Worm (Caenorhabditis elegans) whole organism, L4 larva: ENCODE data around the gene tag-196.

Experiments used
- F10B5.3 ChIP-seq: sonication (generic microtip); optimal IDR thresholded peaks from 2 replicates; lab custom pipeline; 2016; ENCODE audit warnings: mild to moderate bottlenecking, missing genetic modification characterization, missing compliant biosample characterization
- Y105C5A.15 ChIP-seq: fragments of 200-800 bp; sonication (Bioruptor generic); IDR thresholded peaks from 2 replicates; pipeline ENCODE4 v1.3.6; 2022; ENCODE audit warnings: missing genetic modification characterization, missing compliant biosample characterization
- ZK337.2 ChIP-seq: fragments of 200-800 bp; sonication (Bioruptor generic); IDR thresholded peaks from 2 replicates; pipeline ENCODE4 v1.3.6; 2022; ENCODE audit warnings: missing genetic modification reagents, missing genetic modification characterization, missing compliant biosample characterization
- ZK546.5 ChIP-seq, 2 experiments: sonication (generic microtip); optimal IDR thresholded peaks; 2 replicates each; lab custom pipeline; 2017; ENCODE audit warnings: missing biosample characterization in 2 of 2, missing genetic modification characterization in 2 of 2
- ama-1 ChIP-seq: fragments of 150-350 bp; optimal IDR thresholded peaks from 2 replicates; lab custom pipeline; 2014; ENCODE audit warnings: inconsistent platforms, mixed read lengths
- arid-1 ChIP-seq: fragments of 200-800 bp; sonication (Bioruptor generic); conservative IDR thresholded peaks from 2 replicates; pipeline ENCODE4 v1.3.6; 2022; ENCODE audit warnings: missing genetic modification reagents, missing genetic modification characterization, missing compliant biosample characterization
- attf-4 ChIP-seq: sonication (generic microtip); optimal IDR thresholded peaks from 3 replicates; lab custom pipeline; 2017; ENCODE audit warnings: missing biosample characterization, missing genetic modification characterization
- ceh-20 ChIP-seq: fragments of 200-800 bp; sonication (Bioruptor generic); IDR thresholded peaks from 2 replicates; pipeline ENCODE4 v1.3.6; 2022; ENCODE audit warnings: missing genetic modification reagents, missing genetic modification characterization, missing compliant biosample characterization
- ceh-44 ChIP-seq: fragments of 200-800 bp; sonication (Bioruptor generic); IDR thresholded peaks from 2 replicates; pipeline ENCODE4 v1.3.6; 2022; ENCODE audit warnings: missing genetic modification reagents, missing genetic modification characterization, missing compliant biosample characterization
- ceh-82 ChIP-seq: sonication (generic microtip); optimal IDR thresholded peaks from 2 replicates; lab custom pipeline; 2017; ENCODE audit warnings: missing biosample characterization, missing genetic modification characterization
- ces-1 ChIP-seq: fragments of 150-350 bp; sonication (generic microtip); optimal IDR thresholded peaks from 4 replicates; lab custom pipeline; 2014; ENCODE audit warnings: missing biosample characterization, missing genetic modification reagents, missing genetic modification characterization
- cey-2 ChIP-seq: sonication (generic microtip); optimal IDR thresholded peaks from 3 replicates; lab custom pipeline; 2017; ENCODE audit warnings: missing genetic modification characterization, mild to moderate bottlenecking, missing compliant biosample characterization, antibody characterized with exemption, borderline replicate concordance; ENCODE audit not compliant: insufficient read depth
- ctbp-1 ChIP-seq: fragments of 200-800 bp; sonication (Bioruptor generic); IDR thresholded peaks from 2 replicates; pipeline ENCODE4 v1.3.6; 2022; ENCODE audit warnings: missing genetic modification reagents, missing genetic modification characterization, missing compliant biosample characterization
- daf-16 ChIP-seq, 3 experiments: sonication (generic microtip); optimal IDR thresholded peaks; 2 replicates each; lab custom pipeline; 2016 to 2017; ENCODE audit warnings: missing genetic modification characterization in 3 of 3, missing genetic modification reagents in 3 of 3, mild to moderate bottlenecking in 2 of 3, missing compliant biosample characterization in 2 of 3, missing biosample characterization in 1 of 3, moderate library complexity in 1 of 3
- dmd-8 ChIP-seq: fragments of 200-800 bp; sonication (Bioruptor generic); IDR thresholded peaks from 2 replicates; pipeline ENCODE4 v1.3.6; 2022; ENCODE audit warnings: missing genetic modification characterization, missing compliant biosample characterization
- duxl-1 ChIP-seq: sonication (generic microtip); optimal IDR thresholded peaks from 2 replicates; lab custom pipeline; 2016; ENCODE audit warnings: mild to moderate bottlenecking, missing genetic modification characterization, moderate library complexity, missing compliant biosample characterization; ENCODE audit not compliant: poor library complexity
- egl-27 ChIP-seq: sonication (generic microtip); optimal IDR thresholded peaks from 3 replicates; lab custom pipeline; 2017; ENCODE audit warnings: missing biosample characterization, missing genetic modification reagents, missing genetic modification characterization
- fkh-10 ChIP-seq: fragments of 150-350 bp; optimal IDR thresholded peaks from 2 replicates; lab custom pipeline; 2014; ENCODE audit warnings: missing biosample characterization, missing genetic modification reagents, missing genetic modification characterization
- fos-1 ChIP-seq: fragments of 150-350 bp; optimal IDR thresholded peaks from 2 replicates; lab custom pipeline; 2014; ENCODE audit warnings: missing biosample characterization, missing genetic modification characterization
- jun-1 ChIP-seq: fragments of 150-350 bp; optimal IDR thresholded peaks from 2 replicates; lab custom pipeline; 2014; ENCODE audit warnings: missing biosample characterization, missing genetic modification reagents, missing genetic modification characterization
- lin-1 ChIP-seq: fragments of 200-800 bp; sonication (Bioruptor generic); IDR thresholded peaks from 2 replicates; pipeline ENCODE4 v1.3.6; 2022; ENCODE audit warnings: missing genetic modification reagents, missing genetic modification characterization, missing compliant biosample characterization
- lin-13 ChIP-seq: fragments of 150-350 bp; optimal IDR thresholded peaks from 2 replicates; lab custom pipeline; 2014; ENCODE audit warnings: missing biosample characterization, missing genetic modification reagents, missing genetic modification characterization
- lin-38 ChIP-seq: fragments of 200-800 bp; sonication (Bioruptor generic); IDR thresholded peaks from 2 replicates; pipeline ENCODE4 v1.3.6; 2022; ENCODE audit warnings: missing genetic modification reagents, missing genetic modification characterization, missing compliant biosample characterization
- lsy-2 ChIP-seq, 2 experiments: fragments of 150-350 bp in 1 of 2; sonication (generic microtip) in 1 of 2; optimal IDR thresholded peaks; 2 replicates each; lab custom pipeline; 2014 to 2017; ENCODE audit warnings: missing biosample characterization in 2 of 2, missing genetic modification characterization in 2 of 2
- mdl-1 ChIP-seq, 2 experiments: fragments of 150-350 bp in 1 of 2; sonication (generic microtip) in 1 of 2; optimal IDR thresholded peaks; 2 replicates each; lab custom pipeline; 2014 to 2017; ENCODE audit warnings: missing biosample characterization in 2 of 2, missing genetic modification characterization in 2 of 2
- mep-1 ChIP-seq: fragments of 150-350 bp; sonication (generic microtip); optimal IDR thresholded peaks from 3 replicates; lab custom pipeline; 2014; ENCODE audit warnings: missing biosample characterization, missing genetic modification characterization
- mxl-2 ChIP-seq: fragments of 200-800 bp; sonication (Bioruptor generic); conservative IDR thresholded peaks from 2 replicates; pipeline ENCODE4 v1.3.6; 2022; ENCODE audit warnings: missing genetic modification reagents, missing genetic modification characterization, missing compliant biosample characterization
- nhr-10 ChIP-seq: fragments of 150-350 bp; optimal IDR thresholded peaks from 2 replicates; lab custom pipeline; 2014; ENCODE audit warnings: missing biosample characterization, missing genetic modification characterization
- nhr-111 ChIP-seq: fragments of 200-800 bp; sonication (Bioruptor generic); optimal IDR thresholded peaks from 2 replicates; lab custom pipeline; 2018; ENCODE audit warnings: mild to moderate bottlenecking, missing genetic modification characterization, missing compliant biosample characterization
- nhr-237 ChIP-seq: sonication (generic microtip); optimal IDR thresholded peaks from 2 replicates; lab custom pipeline; 2017; ENCODE audit warnings: missing biosample characterization, missing genetic modification characterization
- nhr-41 ChIP-seq: fragments of 200-800 bp; sonication (Bioruptor generic); IDR thresholded peaks from 2 replicates; pipeline ENCODE4 v1.3.6; 2022; ENCODE audit warnings: missing genetic modification reagents, missing genetic modification characterization, missing compliant biosample characterization
- nhr-42 ChIP-seq: fragments of 200-800 bp; sonication (Bioruptor generic); IDR thresholded peaks from 2 replicates; pipeline ENCODE4 v1.3.6; 2022; ENCODE audit warnings: missing genetic modification characterization, missing compliant biosample characterization
- nhr-6 ChIP-seq: fragments of 150-350 bp; optimal IDR thresholded peaks from 2 replicates; lab custom pipeline; 2014; ENCODE audit warnings: missing biosample characterization, missing genetic modification characterization
- pha-4 ChIP-seq, 2 experiments: fragments of 150-350 bp in 1 of 2; fragments of 200-800 bp in 1 of 2; sonication (Bioruptor generic) in 1 of 2; IDR thresholded peaks in 1 of 2; optimal IDR thresholded peaks in 1 of 2; 2 replicates each; pipeline versions ENCODE4 v1.3.6 to Lab custom; 2014 to 2022; ENCODE audit warnings: missing genetic modification characterization in 2 of 2, missing genetic modification reagents in 2 of 2, missing biosample characterization in 1 of 2, missing compliant biosample characterization in 1 of 2
- php-3 ChIP-seq: fragments of 200-800 bp; sonication (Bioruptor generic); IDR thresholded peaks from 2 replicates; pipeline ENCODE4 v1.3.6; 2022; ENCODE audit warnings: missing genetic modification reagents, missing genetic modification characterization, missing compliant biosample characterization
- saeg-2 ChIP-seq: fragments of 200-800 bp; sonication (Bioruptor generic); IDR thresholded peaks from 2 replicates; pipeline ENCODE4 v1.3.6; 2022; ENCODE audit warnings: missing genetic modification reagents, missing genetic modification characterization, missing compliant biosample characterization
- spr-3 ChIP-seq: fragments of 200-800 bp; sonication (Bioruptor generic); optimal IDR thresholded peaks from 2 replicates; lab custom pipeline; 2018; ENCODE audit warnings: mild to moderate bottlenecking, missing genetic modification characterization, missing compliant biosample characterization
- unc-130 ChIP-seq: sonication (generic microtip); optimal IDR thresholded peaks from 2 replicates; lab custom pipeline; 2016; ENCODE audit warnings: missing genetic modification reagents, missing genetic modification characterization, missing compliant biosample characterization
- unc-62 ChIP-seq, 3 experiments: fragments of 150-350 bp in 1 of 3; sonication (generic microtip); optimal IDR thresholded peaks in 2 of 3; peaks in 1 of 3; 1 replicate in 1 of 3; 2 replicates in 2 of 3; lab custom pipeline; 2014 to 2017; ENCODE audit warnings: missing biosample characterization in 3 of 3, missing genetic modification characterization in 3 of 3, missing genetic modification reagents in 3 of 3, missing genotype in 1 of 3
- vab-7 ChIP-seq: fragments of 200-800 bp; sonication (Bioruptor generic); IDR thresholded peaks from 2 replicates; pipeline ENCODE4 v1.3.6; 2022; ENCODE audit warnings: missing genetic modification reagents, missing genetic modification characterization, missing compliant biosample characterization
- zfp-2 ChIP-seq: sonication (generic microtip); optimal IDR thresholded peaks from 2 replicates; lab custom pipeline; 2016; ENCODE audit warnings: mild to moderate bottlenecking, missing genetic modification characterization, missing compliant biosample characterization
- zip-11 ChIP-seq: fragments of 200-800 bp; sonication (Bioruptor generic); IDR thresholded peaks from 2 replicates; pipeline ENCODE4 v1.3.6; 2022; ENCODE audit warnings: missing genetic modification characterization, missing compliant biosample characterization
- ztf-7 ChIP-seq: fragments of 150-350 bp; optimal IDR thresholded peaks from 2 replicates; lab custom pipeline; 2014; ENCODE audit warnings: missing biosample characterization, missing genetic modification characterization

The tag-196 gene

DNA sequence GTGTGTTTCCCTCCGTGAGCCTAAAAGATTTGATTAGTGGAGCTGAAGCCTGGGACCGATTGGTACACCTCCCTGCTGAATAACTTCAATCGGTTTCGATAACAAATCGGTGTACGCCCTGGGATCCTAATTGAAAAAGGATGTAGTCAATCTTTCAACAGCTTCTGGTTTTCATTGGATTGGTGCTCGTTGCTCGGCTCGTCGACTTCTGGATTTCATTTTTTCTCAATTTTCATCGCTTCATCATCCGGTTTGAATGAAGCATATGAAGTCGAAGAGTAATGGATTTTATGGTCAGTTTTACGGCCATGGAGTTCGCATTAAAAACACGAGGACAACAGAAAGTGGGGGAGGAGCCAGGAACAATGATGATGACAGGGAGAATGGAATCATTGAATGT, 38.8 kb upstream of the tag-196 start:
- TF ChIP-seq ZK546.5 (tag; optimal IDR thresholded peaks at IDR 0.05; lab: Kevin White, UChicago) (no peak), duxl-1 (tag; lab: Kevin White, UChicago) (no peak), ztf-7 (no peak), ces-1 (GFP tag; lab: Kevin White, UChicago) (no peak), unc-130 (GFP tag; lab: Kevin White, UChicago) (no peak), arid-1 (no peak), pha-4 (GFP tag; IDR thresholded peaks at IDR 0.05; lab: Robert Waterston, UW) (no peak), pha-4 (tag; optimal IDR thresholded peaks at IDR 0.05; lab: Kevin White, UChicago) (no peak), fos-1 (tag; lab: Kevin White, UChicago) (no peak), fkh-10 (GFP tag; lab: Kevin White, UChicago) (no peak), php-3 (GFP tag; lab: Robert Waterston, UW) (no peak), nhr-41 (no peak), lin-13 (GFP tag; lab: Kevin White, UChicago) (no peak), nhr-111 (no peak), cey-2 (tag; lab: Kevin White, UChicago) (no peak), jun-1 (no peak), egl-27 (tag; lab: Kevin White, UChicago) (no peak), ceh-44 (GFP tag; lab: Robert Waterston, UW) (no peak), nhr-10 (tag; lab: Kevin White, UChicago) (no peak), zip-11 (GFP tag; lab: Robert Waterston, UW) (no peak), lsy-2 (tag; optimal IDR thresholded peaks at IDR 0.05; lab: Kevin White, UChicago) (no peak)

DNA sequence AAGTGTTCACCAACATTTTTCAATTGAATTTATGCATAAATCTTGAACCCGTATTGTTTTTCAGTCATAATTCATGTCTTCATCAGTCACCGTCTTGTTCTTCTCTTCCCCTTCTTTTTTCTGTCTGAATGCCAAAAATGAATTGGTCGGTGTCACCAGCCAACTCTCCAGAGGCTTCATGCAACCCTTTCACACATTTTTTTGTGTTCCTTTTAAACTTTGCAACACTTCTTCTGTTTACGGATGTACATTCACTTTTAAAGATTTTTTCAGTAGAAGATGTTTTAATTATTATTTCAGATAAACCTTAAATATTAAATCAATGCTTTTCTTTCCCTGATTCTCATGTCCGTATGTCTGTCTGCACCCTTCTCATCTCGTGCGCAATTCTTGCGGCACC, 33.8 kb upstream of the tag-196 start, which contains the start of gene acr-16:
Gene acr-16 (plus strand): TSS at position 301 of the 400 bp plus-strand sequence.
- TF ChIP-seq vab-7 (GFP tag; lab: Robert Waterston, UW), result no peak
- TF ChIP-seq Y105C5A.15 (GFP tag; lab: Robert Waterston, UW), result no peak

DNA sequence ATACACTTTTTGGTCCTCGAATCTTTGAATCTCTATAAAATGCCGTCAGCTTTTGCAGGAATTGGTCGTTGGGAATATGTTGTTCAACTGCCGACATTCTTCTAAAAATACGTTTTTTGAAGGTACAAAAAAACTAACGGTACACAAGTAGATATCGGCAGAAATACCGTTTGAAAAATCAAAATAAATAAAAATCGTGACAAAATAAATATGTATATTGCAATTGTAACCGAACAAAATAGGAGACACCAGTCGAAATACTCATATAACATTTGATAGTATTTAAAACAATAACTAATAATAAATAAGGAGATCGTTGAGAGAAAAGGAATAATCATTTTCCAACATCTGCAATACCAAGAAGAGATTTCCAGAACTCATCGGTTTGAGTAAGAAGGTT, 29.6 kb upstream of the tag-196 start, which contains the start of gene F25G6.8:
Gene F25G6.8 (minus strand): TSS at position 101 of the 400 bp plus-strand sequence.
- no peak for TF ChIP-seq lin-1 (GFP tag; lab: Robert Waterston, UW)
- TF ChIP-seq lin-38 (GFP tag; lab: Robert Waterston, UW), result peak; percentile 5; the same call in 1 of the 2 replicates
- no peak for TF ChIP-seq lin-13 (GFP tag; lab: Kevin White, UChicago)
- TF ChIP-seq, all 104 proteins: peak for 1

DNA sequence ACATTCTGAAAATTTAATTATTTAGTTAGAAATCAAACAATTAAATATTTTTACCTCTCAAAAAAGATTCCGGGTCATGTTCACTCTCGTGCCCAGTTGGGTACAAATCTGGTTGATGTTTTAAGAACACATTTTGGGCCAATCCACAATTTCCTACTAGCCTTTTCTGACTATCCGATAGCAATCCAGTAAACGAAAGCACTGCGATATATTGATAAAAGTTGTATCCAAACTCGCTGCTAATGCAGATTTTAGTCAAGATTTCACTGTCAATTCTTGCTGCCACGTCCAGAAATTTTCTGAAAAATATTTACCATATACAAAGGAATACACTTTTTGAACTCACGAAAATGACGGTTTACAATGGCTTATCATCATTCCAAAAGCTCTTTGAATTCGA, 25.5 kb upstream of the tag-196 start:
- TF ChIP-seq ces-1 (GFP tag; lab: Kevin White, UChicago) (no peak), unc-62 (GFP tag; optimal IDR thresholded peaks at IDR 0.05 in 1 of 2; lab: Kevin White, UChicago) (peak in 1 of 2 experiments; percentile 91), unc-62 (tag; optimal IDR thresholded peaks at IDR 0.05; lab: Kevin White, UChicago) (no peak)

DNA sequence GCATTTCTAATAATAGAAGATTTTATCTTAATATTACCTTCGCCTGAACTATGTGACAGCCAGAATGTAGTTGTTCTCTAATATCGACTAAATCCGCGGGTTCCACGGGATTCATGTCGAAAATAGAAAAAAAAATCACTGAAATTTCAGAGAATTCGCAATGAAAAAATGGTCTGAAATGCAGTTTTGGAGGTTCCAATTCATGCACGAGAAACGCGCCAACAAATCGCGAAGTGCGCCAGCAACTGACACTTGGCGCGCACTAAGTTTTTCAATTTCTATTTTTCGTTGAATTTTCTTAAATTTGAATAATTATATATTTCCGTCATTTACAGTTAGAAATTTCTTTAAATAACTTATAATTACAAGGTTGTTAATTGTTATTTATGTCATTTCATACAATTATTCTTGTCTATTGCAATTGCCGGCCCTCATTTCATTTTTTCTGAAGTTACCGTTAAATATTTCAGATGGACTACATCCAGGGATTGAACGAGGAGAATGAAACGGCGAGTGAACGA, 24.8 kb upstream of the tag-196 start, which contains the start of the genes F25G6.9 and symk-1:
Gene F25G6.9 (minus strand): TSS at position 160 of the 521 bp plus-strand sequence.
Gene symk-1 (plus strand): TSS at position 471 of the 521 bp plus-strand sequence.
- TF ChIP-seq F10B5.3 (tag; lab: Kevin White, UChicago) (peak; percentile 39), dmd-8 (GFP tag; lab: Robert Waterston, UW) (no peak), spr-3 (GFP tag; lab: Kevin White, UChicago) (no peak), zfp-2 (tag; lab: Kevin White, UChicago) (no peak), mdl-1 (tag; optimal IDR thresholded peaks at IDR 0.05; lab: Kevin White, UChicago) (no peak), ama-1 (lab: Kevin White, UChicago) (no peak), ctbp-1 (GFP tag; lab: Robert Waterston, UW) (no peak), saeg-2 (GFP tag; lab: Robert Waterston, UW) (no peak), nhr-6 (tag; lab: Kevin White, UChicago) (peak; percentile 35), ceh-20 (no peak), ztf-7 (no peak), vab-7 (GFP tag; lab: Robert Waterston, UW) (no peak), mxl-2 (GFP tag; lab: Robert Waterston, UW) (no peak), mep-1 (tag; lab: Kevin White, UChicago) (no peak), nhr-42 (GFP tag; lab: Robert Waterston, UW) (no peak), attf-4 (no peak), nhr-237 (no peak), ZK337.2 (GFP tag; lab: Robert Waterston, UW) (no peak), daf-16 (GFP tag; optimal IDR thresholded peaks at IDR 0.05; lab: Kevin White, UChicago) (no peak), daf-16 (tag; optimal IDR thresholded peaks at IDR 0.05; lab: Kevin White, UChicago) (no peak), ceh-82 (tag; lab: Kevin White, UChicago) (no peak)
